Fruit fly (Drosophila melanogaster) whole organism, embryonic: ENCODE results near the gene Acph-1.

Source experiments
- Ada2b ChIP-seq: fragments of 200-800 bp; sonication (Bioruptor generic); IDR thresholded peaks from 2 replicates; pipeline ENCODE4 v1.3.6; 2022; ENCODE audit warnings: missing biosample characterization, missing genetic modification characterization
- Atf6 ChIP-seq: fragments of 200-800 bp; sonication (Bioruptor generic); IDR thresholded peaks from 2 replicates; pipeline ENCODE4 v1.3.6; 2022; ENCODE audit warnings: missing biosample characterization, missing genetic modification characterization
- Blimp-1 ChIP-seq: fragments of 200-800 bp; sonication (Bioruptor generic); optimal IDR thresholded peaks from 3 replicates; lab custom pipeline; 2018; ENCODE audit warnings: missing biosample characterization, missing genetic modification characterization, mild to moderate bottlenecking, moderate library complexity, missing genetic modification reagents
- CG10979 ChIP-seq: fragments of 200-800 bp; sonication (Bioruptor generic); optimal IDR thresholded peaks from 2 replicates; lab custom pipeline; 2018; ENCODE audit warnings: missing biosample characterization, mild to moderate bottlenecking, missing genetic modification characterization, moderate library complexity
- CG11093 ChIP-seq: fragments of 200-800 bp; sonication (Bioruptor generic); IDR thresholded peaks from 3 replicates; pipeline ENCODE4 v1.3.6; 2022; ENCODE audit warnings: missing biosample characterization, missing genetic modification characterization
- CG11456 ChIP-seq: fragments of 200-800 bp; sonication (Bioruptor generic); IDR thresholded peaks from 3 replicates; pipeline ENCODE4 v1.3.6; 2022; ENCODE audit warnings: missing biosample characterization, missing genetic modification characterization
- CG12155 ChIP-seq: fragments of 200-800 bp; sonication (Bioruptor generic); optimal IDR thresholded peaks from 3 replicates; lab custom pipeline; 2016; ENCODE audit warnings: missing biosample characterization, missing genetic modification characterization
- CG12236 ChIP-seq: fragments of 200-800 bp; sonication (Bioruptor generic); optimal IDR thresholded peaks from 2 replicates; lab custom pipeline; 2016; ENCODE audit warnings: missing biosample characterization, missing genetic modification characterization
- CG16815 ChIP-seq: fragments of 200-800 bp; sonication (Bioruptor generic); optimal IDR thresholded peaks from 3 replicates; lab custom pipeline; 2017; ENCODE audit warnings: missing biosample characterization, mild to moderate bottlenecking, missing genetic modification characterization
- CG17186 ChIP-seq: fragments of 200-800 bp; sonication (Bioruptor generic); optimal IDR thresholded peaks from 3 replicates; lab custom pipeline; 2017; ENCODE audit warnings: missing biosample characterization, missing genetic modification reagents, missing genetic modification characterization
- CG17359 ChIP-seq: fragments of 200-800 bp; sonication (Bioruptor generic); optimal IDR thresholded peaks from 3 replicates; lab custom pipeline; 2018; ENCODE audit warnings: missing biosample characterization, mild to moderate bottlenecking, missing genetic modification characterization, moderate library complexity
- CG17361 ChIP-seq: fragments of 200-800 bp; sonication (Bioruptor generic); IDR thresholded peaks from 3 replicates; pipeline ENCODE4 v1.3.6; 2022; ENCODE audit warnings: missing biosample characterization, missing genetic modification characterization
- CG17568 ChIP-seq: fragments of 200-800 bp; sonication (Bioruptor generic); optimal IDR thresholded peaks from 2 replicates; lab custom pipeline; 2018; ENCODE audit warnings: missing biosample characterization, mild to moderate bottlenecking, missing genetic modification characterization, moderate library complexity
- CG3726 ChIP-seq: fragments of 200-800 bp; sonication (Bioruptor generic); IDR thresholded peaks from 3 replicates; pipeline ENCODE4, ENCODE4 v1.3.6; 2022; ENCODE audit warnings: missing biosample characterization, missing genetic modification characterization
- CG42726 ChIP-seq: fragments of 200-800 bp; sonication (Bioruptor generic); IDR thresholded peaks from 2 replicates; pipeline ENCODE4 v1.3.6; 2022; ENCODE audit warnings: missing biosample characterization, missing genetic modification characterization; ENCODE audit not compliant: partially characterized antibody
- CG6654 ChIP-seq: fragments of 200-800 bp; sonication (Bioruptor generic); optimal IDR thresholded peaks from 2 replicates; lab custom pipeline; 2017; ENCODE audit warnings: missing biosample characterization, mild to moderate bottlenecking, missing genetic modification characterization
- CG7745 ChIP-seq: fragments of 200-800 bp; sonication (Bioruptor generic); optimal IDR thresholded peaks from 2 replicates; lab custom pipeline; 2018; ENCODE audit warnings: missing biosample characterization, mild to moderate bottlenecking, missing genetic modification characterization, moderate library complexity
- CG8359 ChIP-seq: fragments of 200-800 bp; sonication (Bioruptor generic); optimal IDR thresholded peaks from 2 replicates; lab custom pipeline; 2017; ENCODE audit warnings: missing biosample characterization, mild to moderate bottlenecking, missing genetic modification characterization, borderline replicate concordance
- CG9876 ChIP-seq: fragments of 200-800 bp; sonication (Bioruptor generic); optimal IDR thresholded peaks from 2 replicates; lab custom pipeline; 2016; ENCODE audit warnings: missing biosample characterization, missing genetic modification characterization
- Camta ChIP-seq: fragments of 200-800 bp; sonication (Bioruptor generic); optimal IDR thresholded peaks from 2 replicates; lab custom pipeline; 2016; ENCODE audit warnings: missing biosample characterization, missing genetic modification characterization
- Dip2 ChIP-seq: fragments of 200-800 bp; sonication (Bioruptor generic); IDR thresholded peaks from 2 replicates; pipeline ENCODE4 v1.3.6; 2022; ENCODE audit warnings: missing biosample characterization, missing genetic modification characterization
- Fer3 ChIP-seq: fragments of 200-800 bp; sonication (Bioruptor generic); optimal IDR thresholded peaks from 2 replicates; lab custom pipeline; 2018; ENCODE audit warnings: missing biosample characterization, mild to moderate bottlenecking, missing genetic modification characterization, moderate library complexity
- HmgD ChIP-seq: fragments of 200-800 bp; sonication (Bioruptor generic); optimal IDR thresholded peaks from 3 replicates; lab custom pipeline; 2016; ENCODE audit warnings: missing biosample characterization, missing genetic modification characterization
- Lim3 ChIP-seq: fragments of 200-800 bp; sonication (Bioruptor generic); IDR thresholded peaks from 2 replicates; pipeline ENCODE4 v1.3.6; 2022; ENCODE audit warnings: missing biosample characterization, missing genetic modification characterization
- NC2α ChIP-seq: fragments of 200-800 bp; sonication (Bioruptor generic); optimal IDR thresholded peaks from 2 replicates; lab custom pipeline; 2016; ENCODE audit warnings: missing biosample characterization, missing genetic modification characterization
- NK7.1 ChIP-seq: fragments of 200-800 bp; sonication (Bioruptor generic); optimal IDR thresholded peaks from 3 replicates; lab custom pipeline; 2016; ENCODE audit warnings: missing biosample characterization, missing genetic modification characterization
- Pdp1 ChIP-seq, 2 experiments: fragments of 200-800 bp; sonication (Bioruptor generic); optimal IDR thresholded peaks; 3 replicates each; lab custom pipeline; 2016; ENCODE audit warnings: missing biosample characterization in 2 of 2, missing genetic modification characterization in 2 of 2, mild to moderate bottlenecking in 1 of 2, moderate library complexity in 1 of 2
- Trl ChIP-seq, 3 experiments: fragments of >200 bp in 2 of 3; fragments of 200-800 bp in 1 of 3; sonication (Bioruptor generic) in 1 of 3; optimal IDR thresholded peaks; 2 replicates in 1 of 3; 3 replicates in 2 of 3; lab custom pipeline; 2016 to 2017; ENCODE audit warnings: missing biosample characterization in 1 of 3, missing genetic modification characterization in 1 of 3
- Vsx1 ChIP-seq: fragments of 200-800 bp; sonication (Bioruptor generic); optimal IDR thresholded peaks from 2 replicates; lab custom pipeline; 2017; ENCODE audit warnings: missing biosample characterization, mild to moderate bottlenecking, missing genetic modification characterization, missing genetic modification reagents
- Xrp1 ChIP-seq: fragments of 200-800 bp; sonication (Bioruptor generic); IDR thresholded peaks from 2 replicates; pipeline ENCODE4 v1.3.6; 2022; ENCODE audit warnings: missing biosample characterization, missing genetic modification characterization
- cas ChIP-seq: fragments of 200-800 bp; sonication (Bioruptor generic); IDR thresholded peaks from 2 replicates; pipeline ENCODE4 v1.3.6; 2022; ENCODE audit warnings: missing biosample characterization, missing genetic modification characterization
- chn ChIP-seq: fragments of 200-800 bp; sonication (Bioruptor generic); optimal IDR thresholded peaks from 2 replicates; lab custom pipeline; 2016; ENCODE audit warnings: missing biosample characterization, missing genetic modification characterization
- ci ChIP-seq: fragments of 200-800 bp; sonication (Bioruptor generic); IDR thresholded peaks from 3 replicates; pipeline ENCODE4 v1.3.6; 2022; ENCODE audit warnings: missing biosample characterization, missing genetic modification characterization
- croc ChIP-seq: fragments of 200-800 bp; sonication (Bioruptor generic); conservative IDR thresholded peaks from 3 replicates; pipeline ENCODE4 v1.3.6; 2022; ENCODE audit warnings: missing biosample characterization, missing genetic modification characterization
- cwo ChIP-seq: fragments of 200-800 bp; sonication (Bioruptor generic); optimal IDR thresholded peaks from 3 replicates; lab custom pipeline; 2017; ENCODE audit warnings: missing biosample characterization, missing genetic modification characterization, mild to moderate bottlenecking, moderate library complexity, missing genetic modification reagents
- dysf ChIP-seq: fragments of 200-800 bp; sonication (Bioruptor generic); IDR thresholded peaks from 3 replicates; pipeline ENCODE4 v1.3.6; 2022; ENCODE audit warnings: missing biosample characterization, missing genetic modification characterization
- hth ChIP-seq: fragments of >200 bp; optimal IDR thresholded peaks from 2 replicates; lab custom pipeline; 2017; ENCODE audit warnings: inconsistent platforms
- jing ChIP-seq: fragments of 200-800 bp; sonication (Bioruptor generic); optimal IDR thresholded peaks from 2 replicates; lab custom pipeline; 2018; ENCODE audit warnings: missing biosample characterization, mild to moderate bottlenecking, missing genetic modification characterization
- lab ChIP-seq: fragments of 200-800 bp; sonication (Bioruptor generic); optimal IDR thresholded peaks from 3 replicates; lab custom pipeline; 2017; ENCODE audit warnings: missing biosample characterization, missing genetic modification characterization, mild to moderate bottlenecking, moderate library complexity, missing genetic modification reagents
- lilli ChIP-seq: fragments of 200-800 bp; sonication (Bioruptor generic); optimal IDR thresholded peaks from 3 replicates; lab custom pipeline; 2016; ENCODE audit warnings: missing biosample characterization, missing genetic modification characterization
- mam ChIP-seq: fragments of 200-800 bp; sonication (Bioruptor generic); optimal IDR thresholded peaks from 3 replicates; lab custom pipeline; 2016; ENCODE audit warnings: missing biosample characterization, missing genetic modification characterization
- nau ChIP-seq: fragments of 200-800 bp; sonication (Bioruptor generic); optimal IDR thresholded peaks from 3 replicates; lab custom pipeline; 2017; ENCODE audit warnings: missing biosample characterization, mild to moderate bottlenecking, missing genetic modification characterization, missing genetic modification reagents
- nom ChIP-seq: fragments of 200-800 bp; sonication (Bioruptor generic); optimal IDR thresholded peaks from 2 replicates; lab custom pipeline; 2017; ENCODE audit warnings: missing biosample characterization, missing genetic modification characterization, mild to moderate bottlenecking, moderate library complexity, missing genetic modification reagents
- pb ChIP-seq: fragments of 200-800 bp; sonication (Bioruptor generic); optimal IDR thresholded peaks from 3 replicates; lab custom pipeline; 2016; ENCODE audit warnings: missing biosample characterization, missing genetic modification characterization
- repo ChIP-seq: fragments of 200-800 bp; sonication (Bioruptor generic); optimal IDR thresholded peaks from 2 replicates; lab custom pipeline; 2016; ENCODE audit warnings: missing biosample characterization, missing genetic modification characterization
- run ChIP-seq: fragments of 200-800 bp; sonication (Bioruptor generic); optimal IDR thresholded peaks from 3 replicates; lab custom pipeline; 2018; ENCODE audit warnings: missing biosample characterization, mild to moderate bottlenecking, missing genetic modification characterization
- salm ChIP-seq: fragments of 200-800 bp; sonication (Bioruptor generic); optimal IDR thresholded peaks from 2 replicates; lab custom pipeline; 2018; ENCODE audit warnings: missing biosample characterization, mild to moderate bottlenecking, missing genetic modification characterization
- ssp ChIP-seq: fragments of 200-800 bp; sonication (Bioruptor generic); IDR thresholded peaks from 2 replicates; pipeline ENCODE4 v1.3.6; 2022; ENCODE audit warnings: missing biosample characterization, missing genetic modification characterization
- ttk ChIP-seq: fragments of 200-800 bp; sonication (Bioruptor generic); IDR thresholded peaks from 2 replicates; pipeline ENCODE4 v2.1.2; 2022; ENCODE audit warnings: missing biosample characterization, missing genetic modification characterization

The Acph-1 gene

dm6 chr3R:30021559-30022451 lies 28.6 kb upstream of the Acph-1 start, which contains the start of gene Mgat2 (continued):
- TF ChIP-seq Pdp1 (GFP tag; optimal IDR thresholded peaks at IDR 0.05; lab: Kevin White, UChicago): peak in 1 of 2 experiments; percentile 18
- no peak for TF ChIP-seq jing (GFP tag; lab: Kevin White, UChicago)
- TF ChIP-seq Dip2 (GFP tag; lab: Robert Waterston, UW): no peak
- peak; percentile 5; the same call in 1 of the 3 replicates for TF ChIP-seq CG17361 (GFP tag; lab: Robert Waterston, UW)
- TF ChIP-seq CG17186 (GFP tag; lab: Kevin White, UChicago): peak; percentile 24
- TF ChIP-seq CG11093 (GFP tag; lab: Robert Waterston, UW): no peak
- no peak for TF ChIP-seq nau (GFP tag; lab: Kevin White, UChicago)
- no peak for TF ChIP-seq CG3726
- no peak for TF ChIP-seq croc (GFP tag; lab: Robert Waterston, UW)
- TF ChIP-seq pb (GFP tag; lab: Kevin White, UChicago): peak; percentile 25
- no peak for TF ChIP-seq mam
- TF ChIP-seq CG42726 (GFP tag; lab: Robert Waterston, UW): peak; percentile 22; the same call in 1 of the 2 replicates
- TF ChIP-seq Ada2b: no peak
- peak; percentile 34 for TF ChIP-seq chn (GFP tag; lab: Kevin White, UChicago)
- no peak for TF ChIP-seq CG6654 (GFP tag; lab: Kevin White, UChicago)
- no peak for TF ChIP-seq NK7.1 (GFP tag; lab: Kevin White, UChicago)
- no peak for TF ChIP-seq cas (GFP tag; lab: Robert Waterston, UW)
- no peak for TF ChIP-seq ttk (GFP tag; lab: Robert Waterston, UW)
- no peak for TF ChIP-seq hth (lab: Kevin White, UChicago)
- peak; percentile 78 for TF ChIP-seq ci (GFP tag; lab: Robert Waterston, UW)
- peak; percentile 65 for TF ChIP-seq nom (GFP tag; lab: Kevin White, UChicago)
- no peak for TF ChIP-seq CG11456 (GFP tag; lab: Robert Waterston, UW)
- no peak for TF ChIP-seq dysf
- TF ChIP-seq CG9876 (GFP tag; lab: Kevin White, UChicago): no peak
- TF ChIP-seq CG12155 (GFP tag; lab: Kevin White, UChicago): peak; percentile 92
- no peak for TF ChIP-seq CG17568
- TF ChIP-seq Xrp1: peak; percentile 44
- TF ChIP-seq CG17359: no peak
- peak; percentile 45 to 61 for TF ChIP-seq Trl (optimal IDR thresholded peaks at IDR 0.05; lab: Kevin White, UChicago)
- TF ChIP-seq Trl (GFP tag; optimal IDR thresholded peaks at IDR 0.05; lab: Kevin White, UChicago): peak; percentile 30
- TF ChIP-seq CG16815 (GFP tag; lab: Kevin White, UChicago): no peak
- TF ChIP-seq CG10979 (tag; lab: Kevin White, UChicago): no peak
- no peak for TF ChIP-seq cwo (GFP tag; lab: Kevin White, UChicago)
- TF ChIP-seq lilli: no peak
- peak; percentile 51 for TF ChIP-seq HmgD (GFP tag; lab: Kevin White, UChicago)
- peak; percentile 14 for TF ChIP-seq CG12236 (GFP tag; lab: Kevin White, UChicago)
- no peak for TF ChIP-seq ssp (GFP tag; lab: Robert Waterston, UW)
- TF ChIP-seq Fer3 (tag; lab: Kevin White, UChicago): peak; percentile 15
- no peak for TF ChIP-seq Lim3 (GFP tag; lab: Robert Waterston, UW)
- TF ChIP-seq NC2α (GFP tag; lab: Kevin White, UChicago): no peak
- TF ChIP-seq Camta (GFP tag; lab: Kevin White, UChicago): no peak
- peak; percentile 49 for TF ChIP-seq salm (tag; lab: Kevin White, UChicago)
- no peak for TF ChIP-seq CG8359 (GFP tag; lab: Kevin White, UChicago)
- TF ChIP-seq CG7745 (tag; lab: Kevin White, UChicago): peak; percentile 72
- peak; percentile 56 for TF ChIP-seq lab (GFP tag; lab: Kevin White, UChicago)
- TF ChIP-seq Atf6 (GFP tag; lab: Robert Waterston, UW): peak; percentile 55; the same call in 1 of the 2 replicates
- TF ChIP-seq run (tag; lab: Kevin White, UChicago): no peak
- no peak for TF ChIP-seq Vsx1
- peak; percentile 100 for TF ChIP-seq Blimp-1
- no peak for TF ChIP-seq repo (GFP tag; lab: Kevin White, UChicago)
